Worm (Caenorhabditis elegans) whole organism, young adult: Measurements from ENCODE around the gene clec-263.

Source experiments
- F22D6.2 ChIP-seq: sonication (generic microtip); optimal IDR thresholded peaks from 2 replicates; lab custom pipeline; 2016; ENCODE audit warnings: mild to moderate bottlenecking, missing genetic modification characterization, missing compliant biosample characterization
- F49E8.2 ChIP-seq: sonication (generic microtip); optimal IDR thresholded peaks from 3 replicates; lab custom pipeline; 2017; ENCODE audit warnings: missing genetic modification characterization, mild to moderate bottlenecking, missing compliant biosample characterization, antibody characterized with exemption, moderate library complexity; ENCODE audit not compliant: insufficient read depth
- F52B5.7 ChIP-seq: sonication (generic microtip); optimal IDR thresholded peaks from 2 replicates; lab custom pipeline; 2016; ENCODE audit warnings: mild to moderate bottlenecking, missing genetic modification characterization, missing compliant biosample characterization
- ama-1 ChIP-seq, 3 experiments: fragments of 150-350 bp in 1 of 3; sonication (generic microtip) in 2 of 3; optimal IDR thresholded peaks; 2 replicates each; lab custom pipeline; 2014 to 2018; ENCODE audit warnings: missing biosample characterization in 2 of 3, missing genetic modification characterization in 2 of 3, missing genetic modification reagents in 2 of 3
- attf-6 ChIP-seq: fragments of 200-800 bp; sonication (Bioruptor generic); IDR thresholded peaks from 2 replicates; pipeline ENCODE4 v1.3.6; 2022; ENCODE audit warnings: missing genetic modification reagents, missing genetic modification characterization, missing compliant biosample characterization
- dpff-1 ChIP-seq: sonication (generic microtip); optimal IDR thresholded peaks from 2 replicates; lab custom pipeline; 2017; ENCODE audit warnings: mild to moderate bottlenecking, missing genetic modification characterization, missing compliant biosample characterization
- dpl-1 ChIP-seq: fragments of 150-350 bp; optimal IDR thresholded peaks from 2 replicates; lab custom pipeline; 2014; ENCODE audit warnings: missing biosample characterization, missing genetic modification reagents, missing genetic modification characterization
- egl-44 ChIP-seq: fragments of 200-800 bp; sonication (Bioruptor generic); IDR thresholded peaks from 2 replicates; pipeline ENCODE4 v1.3.6; 2022; ENCODE audit warnings: missing genetic modification reagents, missing genetic modification characterization, missing compliant biosample characterization
- mxl-1 ChIP-seq: sonication (generic microtip); optimal IDR thresholded peaks from 2 replicates; lab custom pipeline; 2016; ENCODE audit warnings: missing genetic modification characterization, missing compliant biosample characterization
- nhr-179 ChIP-seq: sonication (generic microtip); optimal IDR thresholded peaks from 2 replicates; lab custom pipeline; 2016; ENCODE audit warnings: mild to moderate bottlenecking, missing genetic modification characterization, missing compliant biosample characterization
- nhr-80 ChIP-seq: sonication (generic microtip); optimal IDR thresholded peaks from 2 replicates; lab custom pipeline; 2016; ENCODE audit warnings: missing genetic modification characterization, missing compliant biosample characterization
- snpc-4 ChIP-seq, 5 experiments: fragments of 150-350 bp in 1 of 5; sonication (generic microtip) in 4 of 5; optimal IDR thresholded peaks; 2 replicates each; lab custom pipeline; 2014 to 2018; ENCODE audit warnings: missing genetic modification characterization in 5 of 5, missing biosample characterization in 3 of 5, antibody characterized with exemption in 2 of 5, mild to moderate bottlenecking in 2 of 5, missing compliant biosample characterization in 2 of 5, missing genotype in 2 of 5, moderate library complexity in 2 of 5, missing genetic modification reagents in 1 of 5
- unc-130 ChIP-seq: sonication (generic microtip); optimal IDR thresholded peaks from 2 replicates; lab custom pipeline; 2016; ENCODE audit warnings: missing genetic modification reagents, missing genetic modification characterization, missing compliant biosample characterization
- unc-62 ChIP-seq: fragments of 150-350 bp; optimal IDR thresholded peaks from 2 replicates; lab custom pipeline; 2014; ENCODE audit warnings: missing biosample characterization, missing genetic modification reagents, missing genetic modification characterization

DNA sequence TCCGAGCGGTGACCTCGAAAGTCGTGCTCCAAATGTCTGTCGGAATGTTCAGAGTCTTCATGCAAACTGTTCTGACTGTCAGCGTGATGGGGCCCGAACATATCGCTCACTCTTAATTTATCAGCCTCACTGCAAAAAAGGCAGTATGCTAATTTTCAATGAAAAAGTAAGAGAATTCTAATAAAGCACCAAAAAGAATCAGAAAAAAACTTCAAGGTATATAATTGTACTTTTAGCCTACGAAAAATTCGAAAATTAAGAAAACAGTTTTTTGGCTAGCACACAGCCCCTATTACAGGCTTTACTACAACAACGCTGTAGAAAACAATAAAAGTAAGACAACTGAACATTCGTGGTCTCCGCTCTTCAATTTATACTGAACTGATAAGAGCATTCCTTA, 12.6 kb upstream of the clec-263 start, which contains the start of gene F26F2.1:
- TF ChIP-seq egl-44 (no peak), dpl-1 (GFP tag; lab: Kevin White, UChicago) (no peak), dpff-1 (tag; lab: Kevin White, UChicago) (no peak), unc-130 (GFP tag; lab: Kevin White, UChicago) (no peak), ama-1 (optimal IDR thresholded peaks at IDR 0.05; lab: Kevin White, UChicago) (no peak), ama-1 (GFP tag; optimal IDR thresholded peaks at IDR 0.05; lab: Kevin White, UChicago) (no peak), attf-6 (GFP tag; lab: Robert Waterston, UW) (no peak), F52B5.7 (tag; lab: Kevin White, UChicago) (no peak), nhr-80 (tag; lab: Kevin White, UChicago) (no peak), mxl-1 (tag; lab: Kevin White, UChicago) (no peak), F22D6.2 (tag; lab: Kevin White, UChicago) (no peak), snpc-4 (GFP tag; optimal IDR thresholded peaks at IDR 0.05; lab: Kevin White, UChicago) (no peak), snpc-4 (tag; optimal IDR thresholded peaks at IDR 0.05; lab: Kevin White, UChicago) (no peak), F49E8.2 (no peak), unc-62 (GFP tag; lab: Kevin White, UChicago) (no peak), nhr-179 (tag; lab: Kevin White, UChicago) (no peak)
